Worm (Caenorhabditis elegans) whole organism, late embryonic: ENCODE measurements around the gene M163.5.

Experiments
- C08G9.2 ChIP-seq: sonication (generic microtip); optimal IDR thresholded peaks from 2 replicates; lab custom pipeline; 2016; ENCODE audit warnings: mild to moderate bottlenecking, missing genetic modification characterization, moderate library complexity, missing compliant biosample characterization
- F13H6.1 ChIP-seq: sonication (generic microtip); optimal IDR thresholded peaks from 2 replicates; lab custom pipeline; 2016; ENCODE audit warnings: missing genetic modification characterization, missing compliant biosample characterization
- K02D7.2 ChIP-seq: sonication (generic microtip); optimal IDR thresholded peaks from 2 replicates; lab custom pipeline; 2017; ENCODE audit warnings: mild to moderate bottlenecking, missing genetic modification characterization, missing compliant biosample characterization
- K09A11.1 ChIP-seq: sonication (generic microtip); optimal IDR thresholded peaks from 2 replicates; lab custom pipeline; 2017; ENCODE audit warnings: antibody characterized with exemption, mild to moderate bottlenecking, missing genetic modification characterization, missing compliant biosample characterization; ENCODE audit not compliant: insufficient read depth
- T23F11.4 ChIP-seq: fragments of 200-800 bp; sonication (Bioruptor generic); optimal IDR thresholded peaks from 2 replicates; lab custom pipeline; 2018; ENCODE audit warnings: mild to moderate bottlenecking, missing genetic modification characterization, missing compliant biosample characterization
- ceh-19 ChIP-seq: fragments of 200-800 bp; sonication (Bioruptor generic); optimal IDR thresholded peaks from 2 replicates; lab custom pipeline; 2018; ENCODE audit warnings: mild to moderate bottlenecking, missing genetic modification characterization, missing compliant biosample characterization
- ceh-24 ChIP-seq: sonication (generic microtip); optimal IDR thresholded peaks from 2 replicates; lab custom pipeline; 2016; ENCODE audit warnings: mild to moderate bottlenecking, missing genetic modification characterization, missing compliant biosample characterization
- ceh-30 ChIP-seq: fragments of 150-350 bp; optimal IDR thresholded peaks from 2 replicates; lab custom pipeline; 2014; ENCODE audit warnings: missing biosample characterization, missing genetic modification characterization
- ceh-31 ChIP-seq: sonication (generic microtip); optimal IDR thresholded peaks from 2 replicates; lab custom pipeline; 2016; ENCODE audit warnings: missing genetic modification characterization, missing compliant biosample characterization
- ceh-34 ChIP-seq: sonication (generic microtip); optimal IDR thresholded peaks from 2 replicates; lab custom pipeline; 2016; ENCODE audit warnings: mild to moderate bottlenecking, missing genetic modification characterization, missing compliant biosample characterization
- ceh-45 ChIP-seq: fragments of 200-800 bp; sonication (Bioruptor generic); IDR thresholded peaks from 2 replicates; pipeline ENCODE4 v1.3.6; 2022; ENCODE audit warnings: missing genetic modification reagents, missing genetic modification characterization, missing compliant biosample characterization
- ceh-6 ChIP-seq: fragments of 200-800 bp; sonication (Bioruptor generic); optimal IDR thresholded peaks from 2 replicates; lab custom pipeline; 2018; ENCODE audit warnings: mild to moderate bottlenecking, missing genetic modification characterization, missing compliant biosample characterization
- ceh-9 ChIP-seq: sonication (generic microtip); optimal IDR thresholded peaks from 2 replicates; lab custom pipeline; 2016; ENCODE audit warnings: mild to moderate bottlenecking, missing genetic modification characterization, inconsistent platforms, missing compliant biosample characterization
- dve-1 ChIP-seq: sonication (generic microtip); optimal IDR thresholded peaks from 2 replicates; lab custom pipeline; 2017; ENCODE audit warnings: antibody characterized with exemption, mild to moderate bottlenecking, missing genetic modification characterization, missing compliant biosample characterization
- elt-2 ChIP-seq: sonication (generic microtip); optimal IDR thresholded peaks from 2 replicates; lab custom pipeline; 2016; ENCODE audit warnings: missing genetic modification reagents, missing genetic modification characterization, missing compliant biosample characterization
- elt-4 ChIP-seq: sonication (generic microtip); optimal IDR thresholded peaks from 2 replicates; lab custom pipeline; 2016; ENCODE audit warnings: missing genetic modification characterization, missing compliant biosample characterization
- ets-4 ChIP-seq: sonication (generic microtip); optimal IDR thresholded peaks from 2 replicates; lab custom pipeline; 2016; ENCODE audit warnings: missing genetic modification characterization, missing compliant biosample characterization
- eyg-1 ChIP-seq: sonication (generic microtip); optimal IDR thresholded peaks from 2 replicates; lab custom pipeline; 2016; ENCODE audit warnings: missing genotype, missing genetic modification characterization, missing compliant biosample characterization
- fkh-10 ChIP-seq: fragments of 150-350 bp; optimal IDR thresholded peaks from 2 replicates; lab custom pipeline; 2014; ENCODE audit warnings: missing biosample characterization, missing genetic modification reagents, missing genetic modification characterization
- fkh-6 ChIP-seq: sonication (generic microtip); optimal IDR thresholded peaks from 2 replicates; lab custom pipeline; 2016; ENCODE audit warnings: missing genetic modification characterization, missing compliant biosample characterization
- hlh-13 ChIP-seq: fragments of 200-800 bp; sonication (Bioruptor generic); optimal IDR thresholded peaks from 2 replicates; lab custom pipeline; 2018; ENCODE audit warnings: mild to moderate bottlenecking, missing genetic modification characterization, missing compliant biosample characterization
- hlh-30 ChIP-seq: sonication (generic microtip); optimal IDR thresholded peaks from 2 replicates; lab custom pipeline; 2017; ENCODE audit warnings: antibody characterized with exemption, missing genetic modification characterization, missing compliant biosample characterization; ENCODE audit not compliant: insufficient read depth
- hlh-6 ChIP-seq: sonication (generic microtip); optimal IDR thresholded peaks from 2 replicates; lab custom pipeline; 2016; ENCODE audit warnings: missing genotype, missing genetic modification characterization, missing compliant biosample characterization
- nfya-1 ChIP-seq: sonication (generic microtip); optimal IDR thresholded peaks from 2 replicates; lab custom pipeline; 2017; ENCODE audit warnings: missing genetic modification characterization, mild to moderate bottlenecking, missing compliant biosample characterization, antibody characterized with exemption, moderate library complexity
- nhr-11 ChIP-seq: fragments of 150-350 bp; optimal IDR thresholded peaks from 2 replicates; lab custom pipeline; 2014; ENCODE audit warnings: missing biosample characterization, missing genetic modification characterization
- pag-3 ChIP-seq: sonication (generic microtip); optimal IDR thresholded peaks from 2 replicates; lab custom pipeline; 2016; ENCODE audit warnings: missing compliant biosample characterization, missing genetic modification characterization, borderline replicate concordance
- pax-1 ChIP-seq: fragments of 150-350 bp; optimal IDR thresholded peaks from 2 replicates; lab custom pipeline; 2014; ENCODE audit warnings: missing biosample characterization, missing genetic modification characterization
- pha-2 ChIP-seq: sonication (generic microtip); optimal IDR thresholded peaks from 2 replicates; lab custom pipeline; 2017; ENCODE audit warnings: mild to moderate bottlenecking, missing genetic modification characterization, missing compliant biosample characterization
- pha-4 ChIP-seq: fragments of 150-350 bp; optimal IDR thresholded peaks from 2 replicates; lab custom pipeline; 2018; ENCODE audit warnings: missing biosample characterization, missing genetic modification reagents, missing genetic modification characterization
- pros-1 ChIP-seq: fragments of 150-350 bp; optimal IDR thresholded peaks from 2 replicates; lab custom pipeline; 2014; ENCODE audit warnings: missing biosample characterization, missing genetic modification reagents, missing genetic modification characterization
- sdc-2 ChIP-seq: sonication (generic microtip); optimal IDR thresholded peaks from 2 replicates; lab custom pipeline; 2016; ENCODE audit warnings: missing genotype, missing genetic modification characterization, missing compliant biosample characterization
- sox-4 ChIP-seq: sonication (generic microtip); optimal IDR thresholded peaks from 2 replicates; lab custom pipeline; 2017; ENCODE audit warnings: mild to moderate bottlenecking, missing genetic modification characterization, inconsistent platforms, missing compliant biosample characterization
- syd-9 ChIP-seq: sonication (generic microtip); optimal IDR thresholded peaks from 2 replicates; lab custom pipeline; 2016; ENCODE audit warnings: mild to moderate bottlenecking, missing genetic modification characterization, moderate library complexity, missing compliant biosample characterization
- tbx-7 ChIP-seq: sonication (generic microtip); optimal IDR thresholded peaks from 2 replicates; lab custom pipeline; 2016; ENCODE audit warnings: missing genotype, missing genetic modification characterization, missing compliant biosample characterization
- ttx-3 ChIP-seq: sonication (generic microtip); optimal IDR thresholded peaks from 2 replicates; lab custom pipeline; 2016; ENCODE audit warnings: missing genetic modification reagents, missing genetic modification characterization, missing compliant biosample characterization
- unc-3 ChIP-seq, 2 experiments: fragments of 200-800 bp in 1 of 2; sonication (Bioruptor generic) in 1 of 2; sonication (generic microtip) in 1 of 2; conservative IDR thresholded peaks in 1 of 2; optimal IDR thresholded peaks in 1 of 2; 2 replicates each; pipeline versions ENCODE4 v1.3.6 to Lab custom; 2016 to 2022; ENCODE audit warnings: missing compliant biosample characterization in 2 of 2, missing genetic modification characterization in 2 of 2, missing genetic modification reagents in 1 of 2
- unc-42 ChIP-seq: sonication (generic microtip); optimal IDR thresholded peaks from 2 replicates; lab custom pipeline; 2016; ENCODE audit warnings: missing genotype, missing genetic modification characterization, missing compliant biosample characterization
- unc-55 ChIP-seq: sonication (generic microtip); optimal IDR thresholded peaks from 2 replicates; lab custom pipeline; 2017; ENCODE audit warnings: missing biosample characterization, missing genetic modification reagents, missing genetic modification characterization
- unc-86 ChIP-seq: sonication (generic microtip); optimal IDR thresholded peaks from 2 replicates; lab custom pipeline; 2016; ENCODE audit warnings: missing genetic modification characterization, missing compliant biosample characterization

The M163.5 gene

ce11 chrX:14465593-14465992 lies 8.2 kb upstream of the M163.5 start, which contains the start of gene M163.22:
Gene M163.22, plus strand, starts transcription at chrX:14465893.
- TF ChIP-seq ceh-30 (tag; lab: Kevin White, UChicago): no peak

DNA sequence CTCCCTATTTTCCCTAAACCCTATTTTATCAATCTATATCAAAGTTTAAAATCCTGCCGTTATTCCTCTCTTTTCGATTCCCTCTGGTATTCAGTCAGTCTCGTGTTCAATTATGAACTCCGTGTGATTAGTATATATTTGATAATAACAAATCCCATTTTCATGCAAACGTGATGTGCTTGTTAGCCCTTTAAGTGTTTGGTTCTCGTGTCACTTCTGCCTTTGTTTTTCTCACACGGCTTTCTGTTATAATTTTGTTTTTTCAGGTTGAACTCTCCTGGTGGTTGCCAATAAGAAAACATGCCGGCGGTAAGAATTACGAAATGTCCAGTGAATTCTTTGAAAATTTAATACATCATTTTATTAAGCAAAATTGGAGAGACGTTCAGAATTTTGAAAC lies 7.3 kb upstream of the M163.5 start, which contains the start of gene M163.21:
Gene M163.21, plus strand, starts transcription at position 301 of the 400 bp plus-strand sequence.
- TF ChIP-seq T23F11.4 (GFP tag; lab: Kevin White, UChicago): no peak
- no peak for TF ChIP-seq K02D7.2 (tag; lab: Kevin White, UChicago)
- TF ChIP-seq ceh-19 (GFP tag; lab: Kevin White, UChicago): no peak
- TF ChIP-seq ceh-9 (tag; lab: Kevin White, UChicago): no peak
- no peak for TF ChIP-seq pha-4
- TF ChIP-seq C08G9.2: no peak
- TF ChIP-seq hlh-6 (tag; lab: Kevin White, UChicago): no peak
- no peak for TF ChIP-seq sdc-2 (tag; lab: Kevin White, UChicago)
- no peak for TF ChIP-seq ceh-24
- TF ChIP-seq tbx-7 (tag; lab: Kevin White, UChicago): no peak
- TF ChIP-seq K09A11.1 (tag; lab: Kevin White, UChicago): no peak
- no peak for TF ChIP-seq ceh-34 (tag; lab: Kevin White, UChicago)
- TF ChIP-seq F13H6.1 (tag; lab: Kevin White, UChicago): no peak
- no peak for TF ChIP-seq sox-4 (tag; lab: Kevin White, UChicago)
- TF ChIP-seq eyg-1 (tag; lab: Kevin White, UChicago): no peak
- no peak for TF ChIP-seq ceh-31 (tag; lab: Kevin White, UChicago)
- TF ChIP-seq elt-4 (tag; lab: Kevin White, UChicago): no peak
- TF ChIP-seq unc-86 (tag; lab: Kevin White, UChicago): no peak
- no peak for TF ChIP-seq pros-1
- TF ChIP-seq pha-2: no peak

DNA sequence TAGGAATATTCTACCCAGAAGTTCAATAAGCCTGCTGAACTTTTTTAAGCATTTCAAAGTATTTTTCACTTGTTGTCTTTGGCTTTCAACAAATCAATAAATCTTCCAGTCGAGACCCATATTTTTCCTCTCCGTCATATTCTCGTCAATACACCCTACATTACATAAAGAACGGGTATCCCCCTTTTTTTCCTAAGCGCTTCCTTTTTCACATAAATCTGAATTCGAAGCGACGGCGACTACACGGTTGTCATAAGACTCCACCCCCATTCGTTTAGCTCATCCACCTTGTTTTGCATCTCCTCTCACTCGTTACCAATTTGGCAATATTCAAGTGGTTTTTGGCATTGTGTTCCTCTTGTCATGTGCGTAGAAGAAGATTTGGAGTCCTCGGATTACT lies 4.6 kb upstream of the M163.5 start, which contains the start of gene M163.9:
Gene M163.9, plus strand, starts transcription at position 301 of the 400 bp plus-strand sequence.
- TF ChIP-seq elt-2 (tag; lab: Kevin White, UChicago): no peak
- TF ChIP-seq pag-3 (tag; lab: Kevin White, UChicago): no peak
- TF ChIP-seq ceh-19 (GFP tag; lab: Kevin White, UChicago): no peak
- TF ChIP-seq fkh-10 (GFP tag; lab: Kevin White, UChicago): no peak
- TF ChIP-seq hlh-6 (tag; lab: Kevin White, UChicago): no peak
- TF ChIP-seq ttx-3 (tag; lab: Kevin White, UChicago): no peak
- TF ChIP-seq unc-86 (tag; lab: Kevin White, UChicago): no peak
- no peak for TF ChIP-seq unc-42 (tag; lab: Kevin White, UChicago)
- no peak for TF ChIP-seq fkh-6 (tag; lab: Kevin White, UChicago)
- TF ChIP-seq hlh-30 (tag; lab: Kevin White, UChicago): no peak
- TF ChIP-seq, all 69 proteins: peak for 0

DNA sequence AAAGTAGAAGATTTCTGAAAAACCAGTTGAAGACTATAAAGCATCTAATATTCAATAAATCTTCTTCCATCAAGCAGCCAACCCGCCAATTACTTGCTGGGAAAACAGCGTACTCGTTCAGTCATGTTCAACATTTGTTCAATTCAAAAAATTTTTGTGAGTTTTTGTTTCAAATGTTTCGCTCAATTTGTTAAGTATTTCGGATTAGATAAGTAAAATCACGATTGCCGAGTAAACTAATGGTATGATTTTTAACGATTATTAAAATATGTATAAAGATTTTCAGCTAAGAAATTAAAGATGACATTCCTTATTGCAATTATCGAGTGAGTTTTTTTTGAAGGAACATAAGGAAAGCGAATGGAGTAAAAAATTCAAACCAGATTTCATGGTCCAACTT lies 3.2 kb upstream of the M163.5 start, which contains the start of gene M163.10:
Gene M163.10, plus strand, starts transcription at position 301 of the 400 bp plus-strand sequence.
- TF ChIP-seq ceh-6 (GFP tag; lab: Kevin White, UChicago) (no peak), fkh-6 (tag; lab: Kevin White, UChicago) (no peak), hlh-13 (GFP tag; lab: Kevin White, UChicago) (no peak), pax-1 (tag; lab: Kevin White, UChicago) (no peak), pha-4 (no peak), pag-3 (tag; lab: Kevin White, UChicago) (no peak), ceh-24 (no peak), pha-2 (no peak), ets-4 (no peak), F13H6.1 (tag; lab: Kevin White, UChicago) (no peak), unc-3 (GFP tag; conservative IDR thresholded peaks at IDR 0.05; lab: Robert Waterston, UW) (no peak), unc-3 (tag; optimal IDR thresholded peaks at IDR 0.05; lab: Kevin White, UChicago) (no peak), nhr-11 (no peak), nfya-1 (tag; lab: Kevin White, UChicago) (no peak), unc-55 (GFP tag; lab: Kevin White, UChicago) (no peak), syd-9 (no peak), dve-1 (tag; lab: Kevin White, UChicago) (no peak), ceh-45 (GFP tag; lab: Robert Waterston, UW) (no peak), sox-4 (tag; lab: Kevin White, UChicago) (no peak)
